Worm (Caenorhabditis elegans) whole organism, late embryonic: ENCODE measurements around the gene F22F1.3.

Experiments
- ama-1 ChIP-seq: fragments of 150-350 bp; optimal IDR thresholded peaks from 2 replicates; lab custom pipeline; 2014
- ceh-45 ChIP-seq: fragments of 200-800 bp; sonication (Bioruptor generic); IDR thresholded peaks from 2 replicates; pipeline ENCODE4 v1.3.6; 2022; ENCODE audit warnings: missing genetic modification reagents, missing genetic modification characterization, missing compliant biosample characterization
- che-1 ChIP-seq: sonication (generic microtip); optimal IDR thresholded peaks from 2 replicates; lab custom pipeline; 2016; ENCODE audit warnings: mild to moderate bottlenecking, missing genetic modification characterization, missing compliant biosample characterization
- dmd-4 ChIP-seq: sonication (generic microtip); optimal IDR thresholded peaks from 2 replicates; lab custom pipeline; 2016; ENCODE audit warnings: borderline replicate concordance, missing genetic modification characterization, missing compliant biosample characterization
- pha-4 ChIP-seq: fragments of 150-350 bp; optimal IDR thresholded peaks from 2 replicates; lab custom pipeline; 2018; ENCODE audit warnings: missing biosample characterization, missing genetic modification reagents, missing genetic modification characterization
- tbx-2 ChIP-seq: sonication (generic microtip); optimal IDR thresholded peaks from 2 replicates; lab custom pipeline; 2016; ENCODE audit warnings: missing genetic modification characterization, missing compliant biosample characterization

DNA sequence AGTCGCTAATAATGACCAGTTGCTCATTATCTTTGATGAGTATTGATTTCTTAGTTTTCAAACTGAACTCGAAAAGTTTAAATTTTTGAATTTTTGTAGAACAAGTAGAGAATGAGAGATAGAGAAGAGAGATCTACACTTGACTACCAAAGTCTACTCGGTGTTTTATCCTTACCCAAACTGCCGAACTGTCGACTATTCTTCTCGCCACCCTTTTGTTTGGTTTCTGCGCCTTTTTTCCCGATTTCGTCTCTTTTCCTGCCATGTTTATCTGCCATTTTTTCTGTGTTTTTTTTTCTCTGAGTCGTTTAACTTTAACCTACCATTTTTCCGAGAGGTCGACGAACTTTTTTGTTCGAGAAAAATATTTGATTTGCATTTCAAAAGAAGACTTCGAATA is 39.7 kb downstream of the F22F1.3 start, which contains the start of gene C02B8.12:
- TF ChIP-seq tbx-2 (no peak), pha-4 (tag; lab: Kevin White, UChicago) (no peak), ama-1 (no peak), ceh-45 (GFP tag; lab: Robert Waterston, UW) (no peak), dmd-4 (tag; lab: Kevin White, UChicago) (no peak), che-1 (no peak)
